Fruit fly (Drosophila melanogaster) Kc167 (cell line): ENCODE results near the gene CG14567.

Experiments
- Myc ChIP-seq: fragments of >200 bp; optimal IDR thresholded peaks from 2 replicates; lab custom pipeline; 2017; ENCODE audit warnings: missing external identifiers
- Sin3A ChIP-seq: fragments of >200 bp; optimal IDR thresholded peaks from 2 replicates; lab custom pipeline; 2018; ENCODE audit warnings: missing external identifiers
- h ChIP-seq: fragments of >200 bp; optimal IDR thresholded peaks from 3 replicates; lab custom pipeline; 2018; ENCODE audit warnings: missing external identifiers
- insv ChIP-seq: fragments of >200 bp; optimal IDR thresholded peaks from 3 replicates; lab custom pipeline; 2018; ENCODE audit warnings: missing external identifiers
- psq ChIP-seq: fragments of >200 bp; optimal IDR thresholded peaks from 2 replicates; lab custom pipeline; 2017; ENCODE audit warnings: missing external identifiers
- ttk ChIP-seq: sonication (Bioruptor generic); optimal IDR thresholded peaks from 2 replicates; lab custom pipeline; 2017; ENCODE audit warnings: missing external identifiers

CG14567 gene

dm6 chr3L:21700945-21701344 lies 37.3 kb downstream of the CG14567 start:
- no peak for TF ChIP-seq insv (lab: Kevin White, UChicago)
- TF ChIP-seq ttk (lab: Kevin White, UChicago) = no peak
- TF ChIP-seq h (lab: Kevin White, UChicago) = no peak
- no peak for TF ChIP-seq Sin3A (lab: Kevin White, UChicago)
- no peak for TF ChIP-seq Myc (lab: Kevin White, UChicago)
- TF ChIP-seq psq (lab: Kevin White, UChicago) = no peak

- no peak for TF ChIP-seq h (lab: Kevin White, UChicago)
- TF ChIP-seq insv (lab: Kevin White, UChicago) = no peak
- TF ChIP-seq Sin3A (lab: Kevin White, UChicago) = no peak
- no peak for TF ChIP-seq Myc (lab: Kevin White, UChicago)
- TF ChIP-seq ttk (lab: Kevin White, UChicago) = no peak
- TF ChIP-seq psq (lab: Kevin White, UChicago) = no peak
Observed at dm6 chr3L:21700052-21700451, 38.2 kb downstream of the CG14567 start.

dm6 chr3L:21694647-21695046 lies 43.6 kb downstream of the CG14567 start:
- TF ChIP-seq psq (lab: Kevin White, UChicago) (no peak), Sin3A (lab: Kevin White, UChicago) (no peak), h (lab: Kevin White, UChicago) (no peak), Myc (lab: Kevin White, UChicago) (no peak), insv (lab: Kevin White, UChicago) (no peak), ttk (lab: Kevin White, UChicago) (no peak)

dm6 chr3L:21688607-21689129 lies 49.6 kb downstream of the CG14567 start:
- TF ChIP-seq Myc (lab: Kevin White, UChicago) = no peak
- no peak for TF ChIP-seq psq (lab: Kevin White, UChicago)
- no peak for TF ChIP-seq h (lab: Kevin White, UChicago)
- TF ChIP-seq ttk (lab: Kevin White, UChicago) = no peak
- no peak for TF ChIP-seq insv (lab: Kevin White, UChicago)
- no peak for TF ChIP-seq Sin3A (lab: Kevin White, UChicago)
